Worm (Caenorhabditis elegans): Measurements from ENCODE around the gene cit-1.2.

DNA sequence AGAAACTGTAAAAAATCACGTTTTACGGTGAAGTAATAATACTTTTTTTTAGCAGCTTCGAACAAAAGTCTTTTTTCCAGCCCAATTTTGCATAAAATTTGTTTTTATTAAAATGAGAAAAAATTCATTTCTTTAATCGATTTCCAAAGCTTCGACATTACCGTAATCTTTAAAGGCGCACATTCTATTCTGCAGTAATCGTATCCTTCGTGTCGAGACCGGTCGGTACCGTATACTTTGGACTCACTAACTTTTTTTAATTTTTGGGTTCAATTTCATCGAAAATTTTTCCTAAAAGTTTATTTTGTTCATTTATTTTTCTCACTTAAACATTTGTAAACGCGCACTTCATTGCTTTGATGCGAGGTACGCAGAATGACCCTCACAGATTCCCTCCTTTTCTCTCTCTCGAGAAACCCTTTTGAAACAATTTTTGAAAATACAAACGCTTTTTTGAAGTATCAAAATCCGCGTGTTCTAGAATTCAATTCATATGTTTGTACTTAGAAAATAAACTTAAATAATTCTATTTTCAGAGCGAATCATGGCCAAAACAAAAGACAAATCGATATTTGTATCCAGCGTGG lies 23.9 kb upstream of the cit-1.2 start, which contains the start of gene hrpk-2:
- TF ChIP-seq flt-1 (GFP tag; IDR thresholded peaks at IDR 0.05) (no peak), ztf-23 (GFP tag; IDR thresholded peaks at IDR 0.05) (no peak), med-1 (GFP tag; optimal IDR thresholded peaks at IDR 0.05; ENCODE audit: insufficient read depth) (no peak)

All from whole organism, midembryonic.